Fruit fly (Drosophila melanogaster): ENCODE results near the gene GstD2.

- no peak for TF ChIP-seq vvl (GFP tag; IDR thresholded peaks at IDR 0.05)
- no peak for TF ChIP-seq CG12769 (tag; optimal IDR thresholded peaks at IDR 0.05)
- TF ChIP-seq Gug (GFP tag; IDR thresholded peaks at IDR 0.05): no peak
- no peak for TF ChIP-seq CG13123 (GFP tag; optimal IDR thresholded peaks at IDR 0.05)
Measured at dm6 chr3R:12367464-12367863, 4.3 kb upstream of the GstD2 start, which contains the start of gene GstD9.

Measured in whole organism, embryonic.